Worm (Caenorhabditis elegans): ENCODE measurements around the gene par-5.
A peak's percentile ranks its signal among the peaks of the same experiment; 100 is the strongest.

Gene par-5

ce11 chrIV:11795964-11796363 is 25.8 kb downstream of the par-5 start:
- peak; percentile 47 for TF ChIP-seq fkh-10 (GFP tag; optimal IDR thresholded peaks at IDR 0.05)
- no peak for TF ChIP-seq hif-1 (tag; optimal IDR thresholded peaks at IDR 0.05)

- no peak for TF ChIP-seq dve-1 (tag; optimal IDR thresholded peaks at IDR 0.05; ENCODE audit: insufficient read depth)
- no peak for TF ChIP-seq hmg-1.1 (GFP tag; IDR thresholded peaks at IDR 0.05)
- TF ChIP-seq ctbp-1 (GFP tag; IDR thresholded peaks at IDR 0.05) = peak; percentile 75
- no peak for TF ChIP-seq R02D3.7 (tag; optimal IDR thresholded peaks at IDR 0.05)
- TF ChIP-seq set-16 (GFP tag; IDR thresholded peaks at IDR 0.05) = peak; percentile 78
- peak; percentile 67 for TF ChIP-seq ceh-20 (GFP tag; IDR thresholded peaks at IDR 0.05)
- peak in 1 of 2 experiments; percentile 42 for TF ChIP-seq lsy-2 (tag; optimal IDR thresholded peaks at IDR 0.05)
- no peak for TF ChIP-seq madf-9 (GFP tag; conservative IDR thresholded peaks at IDR 0.05)
- peak; percentile 6 for TF ChIP-seq mep-1 (tag; optimal IDR thresholded peaks at IDR 0.05)
- no peak for TF ChIP-seq zip-2 (tag; optimal IDR thresholded peaks at IDR 0.05)
- TF ChIP-seq dmd-6 (GFP tag; IDR thresholded peaks at IDR 0.05) = peak; percentile 9; the same call in 1 of the 2 replicates
- peak; percentile 71 for TF ChIP-seq aha-1 (tag)
- TF ChIP-seq hlh-11 (tag; optimal IDR thresholded peaks at IDR 0.05) = peak; percentile 6
- TF ChIP-seq lim-7 (GFP tag; IDR thresholded peaks at IDR 0.05) = no peak
Measured at ce11 chrIV:11793170-11793569, 28.6 kb downstream of the par-5 start.

ce11 chrIV:11792495-11792894 is 29.2 kb downstream of the par-5 start, which contains the start of gene H01G02.3:
Gene H01G02.3, minus strand, starts transcription at chrIV:11792595.
- TF ChIP-seq dve-1 (tag; optimal IDR thresholded peaks at IDR 0.05; ENCODE audit: insufficient read depth) = no peak

ce11 chrIV:11788383-11788963 is 33.3 kb downstream of the par-5 start:
- no peak for TF ChIP-seq mdl-1 (tag; optimal IDR thresholded peaks at IDR 0.05)
- no peak for TF ChIP-seq unc-39 (tag; optimal IDR thresholded peaks at IDR 0.05)
- TF ChIP-seq mep-1 (tag; optimal IDR thresholded peaks at IDR 0.05) = peak; percentile 19
- TF ChIP-seq lsy-2 (tag; optimal IDR thresholded peaks at IDR 0.05) = peak in 1 of 2 experiments; percentile 23
- TF ChIP-seq unc-62 (GFP tag; optimal IDR thresholded peaks at IDR 0.05 in 1 of 2) = peak in 1 of 2 experiments; percentile 53
- no peak for TF ChIP-seq unc-62 (tag; optimal IDR thresholded peaks at IDR 0.05)
- TF ChIP-seq zip-2 (tag; optimal IDR thresholded peaks at IDR 0.05) = no peak
- no peak for TF ChIP-seq nhr-28 (tag; optimal IDR thresholded peaks at IDR 0.05)
- TF ChIP-seq aha-1 (tag) = peak; percentile 89
- peak; percentile 82 for TF ChIP-seq ces-1 (GFP tag; optimal IDR thresholded peaks at IDR 0.05)
- TF ChIP-seq ceh-32 (tag; optimal IDR thresholded peaks at IDR 0.05; ENCODE audit: poor library complexity) = no peak
- TF ChIP-seq spr-3 (GFP tag; optimal IDR thresholded peaks at IDR 0.05) = no peak
- TF ChIP-seq daf-19 (GFP tag; conservative IDR thresholded peaks at IDR 0.05) = no peak
- TF ChIP-seq F10B5.3 (tag; optimal IDR thresholded peaks at IDR 0.05) = no peak
- peak; percentile 83 for TF ChIP-seq fkh-10 (GFP tag; optimal IDR thresholded peaks at IDR 0.05)

DNA sequence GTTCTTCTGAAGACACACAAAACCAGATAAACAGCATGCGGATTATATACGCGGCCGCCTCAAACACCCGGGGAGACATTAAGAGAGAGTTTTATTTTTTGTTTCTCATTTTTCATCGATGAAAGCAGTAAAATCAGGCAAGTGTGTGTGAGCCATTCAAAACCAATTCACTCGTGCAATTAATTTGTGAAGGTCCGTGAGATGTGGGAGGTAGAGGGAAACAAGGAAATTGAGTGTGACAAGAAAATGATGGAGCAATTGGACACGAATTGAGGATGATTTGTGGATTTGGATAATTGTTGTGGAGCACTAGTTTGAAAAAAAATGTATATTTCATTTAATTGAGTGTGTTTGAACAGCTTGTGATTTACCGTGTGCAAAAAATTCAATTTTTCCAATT is 33.9 kb downstream of the par-5 start:
- no peak for TF ChIP-seq ceh-44 (GFP tag; IDR thresholded peaks at IDR 0.05)
- TF ChIP-seq lin-1 (GFP tag; IDR thresholded peaks at IDR 0.05) = no peak
- no peak for TF ChIP-seq arid-1 (GFP tag; conservative IDR thresholded peaks at IDR 0.05)
- TF ChIP-seq lin-13 (GFP tag; optimal IDR thresholded peaks at IDR 0.05) = no peak
- TF ChIP-seq pqm-1 (tag; optimal IDR thresholded peaks at IDR 0.05) = no peak
- no peak for TF ChIP-seq spr-1 (tag; optimal IDR thresholded peaks at IDR 0.05)
- no peak for TF ChIP-seq D1046.2 (GFP tag; IDR thresholded peaks at IDR 0.05)
- no peak for TF ChIP-seq unc-130 (GFP tag; optimal IDR thresholded peaks at IDR 0.05)
- TF ChIP-seq tra-1 (GFP tag; IDR thresholded peaks at IDR 0.05) = no peak
- TF ChIP-seq spr-3 (GFP tag; optimal IDR thresholded peaks at IDR 0.05) = no peak
- no peak for TF ChIP-seq zag-1 (tag; optimal IDR thresholded peaks at IDR 0.05)
- TF ChIP-seq madf-9 (GFP tag; conservative IDR thresholded peaks at IDR 0.05) = no peak
- TF ChIP-seq tag-97 (GFP tag; IDR thresholded peaks at IDR 0.05) = no peak
- TF ChIP-seq egl-27 (tag; optimal IDR thresholded peaks at IDR 0.05) = no peak
